Worm (Caenorhabditis elegans) whole organism, L1 larva: Measurements from ENCODE around the gene ZK856.18.

Source experiments
- aha-1 ChIP-seq: fragments of 150-350 bp; optimal IDR thresholded peaks from 2 replicates; lab custom pipeline; 2014; ENCODE audit warnings: missing biosample characterization, missing genetic modification characterization
- dpl-1 ChIP-seq, 3 experiments: fragments of 150-350 bp in 2 of 3; sonication (generic microtip) in 1 of 3; optimal IDR thresholded peaks; 2 replicates each; lab custom pipeline; 2014 to 2017; ENCODE audit warnings: missing biosample characterization in 3 of 3, missing genetic modification characterization in 3 of 3, missing genetic modification reagents in 3 of 3
- mdl-1 ChIP-seq, 2 experiments: fragments of 150-350 bp; optimal IDR thresholded peaks; 2 replicates each; lab custom pipeline; 2014 to 2017; ENCODE audit warnings: missing biosample characterization in 2 of 2, missing genetic modification characterization in 2 of 2, inconsistent platforms in 1 of 2

DNA sequence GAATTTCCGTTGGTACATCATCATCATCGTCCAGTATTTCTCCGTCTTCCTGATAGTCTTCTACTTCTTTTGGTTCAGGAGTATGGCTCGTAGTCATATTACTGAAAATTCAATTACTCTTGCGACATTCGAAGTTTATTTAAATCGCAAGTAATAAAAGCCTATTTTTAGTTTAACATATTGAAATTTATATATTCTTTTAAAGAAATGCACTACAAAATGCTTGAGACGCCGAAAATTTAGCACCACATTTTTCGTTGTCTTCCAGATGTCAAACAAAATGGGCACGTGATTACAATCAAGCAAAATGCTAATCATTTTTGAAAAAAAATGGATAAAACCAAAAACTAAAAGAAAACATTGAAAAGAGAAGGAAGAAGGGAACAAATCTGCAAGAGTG lies 26.2 kb upstream of the ZK856.18 start, which contains the start of gene zhit-3:
- TF ChIP-seq aha-1 (tag; lab: Kevin White, UChicago) (no peak), dpl-1 (GFP tag; optimal IDR thresholded peaks at IDR 0.05; lab: Kevin White, UChicago) (no peak), mdl-1 (tag; optimal IDR thresholded peaks at IDR 0.05; lab: Kevin White, UChicago) (no peak)
